Worm (Caenorhabditis elegans) whole organism, L2 larva: Measurements from ENCODE around the gene mog-3.

ENCODE experiments used
- ZK546.5 ChIP-seq: sonication (generic microtip); optimal IDR thresholded peaks from 2 replicates; lab custom pipeline; 2017; ENCODE audit warnings: missing biosample characterization, missing genetic modification characterization
- ama-1 ChIP-seq: fragments of 150-350 bp; optimal IDR thresholded peaks from 2 replicates; lab custom pipeline; 2018; ENCODE audit warnings: inconsistent platforms
- ceh-82 ChIP-seq: fragments of 150-350 bp; optimal IDR thresholded peaks from 2 replicates; lab custom pipeline; 2014; ENCODE audit warnings: missing biosample characterization, missing genetic modification characterization
- egl-27 ChIP-seq: sonication (generic microtip); optimal IDR thresholded peaks from 3 replicates; lab custom pipeline; 2017; ENCODE audit warnings: missing biosample characterization, missing genetic modification reagents, missing genetic modification characterization
- lin-13 ChIP-seq: fragments of 150-350 bp; optimal IDR thresholded peaks from 2 replicates; lab custom pipeline; 2014; ENCODE audit warnings: missing biosample characterization, missing genetic modification reagents, missing genetic modification characterization
- lin-39 ChIP-seq: fragments of 150-350 bp; optimal IDR thresholded peaks from 2 replicates; lab custom pipeline; 2014; ENCODE audit warnings: missing biosample characterization, missing genetic modification reagents, missing genetic modification characterization
- mdl-1 ChIP-seq, 2 experiments: fragments of 150-350 bp in 1 of 2; sonication (generic microtip) in 1 of 2; optimal IDR thresholded peaks; 2 replicates each; lab custom pipeline; 2017; ENCODE audit warnings: missing biosample characterization in 2 of 2, missing genetic modification characterization in 2 of 2
- nhr-12 ChIP-seq: fragments of 150-350 bp; optimal IDR thresholded peaks from 2 replicates; lab custom pipeline; 2014; ENCODE audit warnings: missing biosample characterization, missing genetic modification characterization
- nhr-129 ChIP-seq: fragments of 150-350 bp; optimal IDR thresholded peaks from 2 replicates; lab custom pipeline; 2014; ENCODE audit warnings: missing biosample characterization, missing genetic modification characterization
- nhr-77 ChIP-seq: fragments of 150-350 bp; optimal IDR thresholded peaks from 2 replicates; lab custom pipeline; 2014; ENCODE audit warnings: missing biosample characterization, missing genetic modification characterization
- skn-1 ChIP-seq: sonication (generic microtip); optimal IDR thresholded peaks from 2 replicates; lab custom pipeline; 2017; ENCODE audit warnings: missing biosample characterization, missing genetic modification characterization

- no peak for TF ChIP-seq ZK546.5 (tag; lab: Kevin White, UChicago)
- TF ChIP-seq egl-27 (tag; lab: Kevin White, UChicago): no peak
- no peak for TF ChIP-seq nhr-129 (tag; lab: Kevin White, UChicago)
- no peak for TF ChIP-seq skn-1 (tag; lab: Kevin White, UChicago)
- TF ChIP-seq nhr-12 (tag; lab: Kevin White, UChicago): no peak
- no peak for TF ChIP-seq nhr-77
- TF ChIP-seq mdl-1 (tag; optimal IDR thresholded peaks at IDR 0.05; lab: Kevin White, UChicago): no peak
- TF ChIP-seq lin-39 (tag; lab: Kevin White, UChicago): no peak
- no peak for TF ChIP-seq lin-13 (GFP tag; lab: Kevin White, UChicago)
- no peak for TF ChIP-seq ama-1 (lab: Kevin White, UChicago)
- no peak for TF ChIP-seq ceh-82 (tag; lab: Kevin White, UChicago)
Measured at ce11 chrIII:5269814-5270213, 38.6 kb upstream of the mog-3 start, which contains the start of gene ZC395.4.
